Worm (Caenorhabditis elegans): ENCODE data around the gene F59F5.5.

The F59F5.5 gene

DNA sequence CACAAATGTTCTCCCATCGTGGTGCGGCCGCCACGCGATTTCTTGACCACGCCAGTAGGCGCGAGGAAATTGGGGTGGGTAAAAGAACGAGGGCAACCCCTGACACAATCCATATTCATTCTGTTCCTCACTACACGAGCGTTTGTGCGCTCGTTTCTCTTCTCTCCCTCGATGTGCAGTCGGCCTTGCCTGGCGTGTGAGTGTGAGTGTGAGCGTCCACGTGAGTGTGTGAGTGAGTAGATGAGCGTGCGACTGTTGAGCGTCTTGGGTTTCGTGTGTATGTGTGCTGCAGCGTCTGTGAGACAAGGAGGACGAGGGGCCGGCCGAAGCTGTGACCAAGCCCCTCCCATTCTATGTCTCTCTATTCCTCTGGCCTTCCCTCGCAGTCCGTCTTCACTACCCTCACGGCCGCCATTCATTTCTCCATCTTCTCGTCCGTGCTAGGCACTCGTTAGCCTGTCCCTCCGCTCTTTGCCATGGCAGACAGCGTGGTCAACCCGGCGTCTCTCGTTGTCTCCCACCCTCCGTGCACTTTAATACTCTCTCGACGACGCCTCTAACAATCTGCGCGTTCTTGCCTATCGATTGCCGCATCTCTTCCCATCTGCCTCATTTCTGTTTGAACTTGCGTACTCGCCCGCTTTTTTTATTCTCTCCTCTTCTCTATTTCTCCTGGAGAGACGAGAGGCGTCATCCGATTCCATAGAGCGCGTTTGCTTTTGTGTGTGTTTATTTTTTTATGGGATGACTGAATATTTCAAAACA, 22.8 kb downstream of the F59F5.5 start (continued):
- TF ChIP-seq ceh-9 (tag; optimal IDR thresholded peaks at IDR 0.05) (no peak), zip-5 (tag; optimal IDR thresholded peaks at IDR 0.05) (no peak), hlh-13 (GFP tag; optimal IDR thresholded peaks at IDR 0.05) (no peak), ama-1 (optimal IDR thresholded peaks at IDR 0.05) (no peak), ceh-48 (tag; optimal IDR thresholded peaks at IDR 0.05) (peak; percentile 96), elt-2 (tag; optimal IDR thresholded peaks at IDR 0.05) (peak; percentile 65), pqm-1 (tag; optimal IDR thresholded peaks at IDR 0.05) (peak; percentile 60), pag-3 (tag; optimal IDR thresholded peaks at IDR 0.05; ENCODE audit: borderline replicate concordance) (no peak), rnt-1 (tag; optimal IDR thresholded peaks at IDR 0.05) (peak; percentile 93), C08G9.2 (tag; optimal IDR thresholded peaks at IDR 0.05) (peak; percentile 56), pha-4 (tag; optimal IDR thresholded peaks at IDR 0.05) (no peak), pha-2 (tag; optimal IDR thresholded peaks at IDR 0.05) (no peak), ceh-34 (tag; optimal IDR thresholded peaks at IDR 0.05) (peak; percentile 99), eyg-1 (tag; optimal IDR thresholded peaks at IDR 0.05) (peak; percentile 63), ttx-3 (tag; optimal IDR thresholded peaks at IDR 0.05) (peak; percentile 65), ceh-45 (GFP tag; IDR thresholded peaks at IDR 0.05) (no peak), unc-3 (GFP tag; conservative IDR thresholded peaks at IDR 0.05) (no peak), unc-3 (tag; optimal IDR thresholded peaks at IDR 0.05) (peak; percentile 65), ceh-31 (tag; optimal IDR thresholded peaks at IDR 0.05) (peak; percentile 97), ceh-30 (tag; optimal IDR thresholded peaks at IDR 0.05) (peak; percentile 79), fkh-6 (tag; optimal IDR thresholded peaks at IDR 0.05) (peak; percentile 44), ceh-2 (tag; optimal IDR thresholded peaks at IDR 0.05) (peak; percentile 73)

ce11 chrX:10569185-10569584, 23.4 kb downstream of the F59F5.5 start, which contains the start of gene bet-2:
TSS of gene bet-2 (plus strand) at chrX:10569273.
- TF ChIP-seq nhr-11 (tag; optimal IDR thresholded peaks at IDR 0.05) = no peak
- TF ChIP-seq dve-1 (tag; optimal IDR thresholded peaks at IDR 0.05) = no peak
- TF ChIP-seq T23F11.4 (GFP tag; optimal IDR thresholded peaks at IDR 0.05) = no peak

- TF ChIP-seq unc-42 (tag; optimal IDR thresholded peaks at IDR 0.05) (peak; percentile 0), lim-6 (tag; optimal IDR thresholded peaks at IDR 0.05) (no peak), pros-1 (tag; optimal IDR thresholded peaks at IDR 0.05) (peak; percentile 30), ceh-45 (GFP tag; IDR thresholded peaks at IDR 0.05) (no peak), dve-1 (tag; optimal IDR thresholded peaks at IDR 0.05) (peak; percentile 21), ceh-34 (tag; optimal IDR thresholded peaks at IDR 0.05) (no peak)
Measured at ce11 chrX:10576410-10576809, 30.6 kb downstream of the F59F5.5 start.

DNA sequence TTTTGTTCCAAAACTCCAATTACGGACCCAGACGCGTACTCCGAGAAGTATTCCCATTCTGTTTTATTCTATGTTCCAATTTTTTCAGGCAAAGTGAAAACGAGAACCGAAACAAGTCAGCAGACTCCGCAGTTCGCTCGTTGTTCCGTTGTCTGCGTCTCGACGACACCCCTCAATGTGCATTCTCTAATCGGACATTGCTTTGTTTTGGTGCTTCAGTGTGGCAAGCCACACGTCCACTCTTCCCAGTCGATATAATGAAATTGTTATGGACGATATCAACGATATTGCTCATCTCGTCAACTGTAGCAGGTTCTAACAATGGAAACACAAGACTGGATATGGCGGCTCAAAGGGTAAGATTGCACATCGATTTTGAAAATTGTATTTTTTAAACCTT, 31.1 kb downstream of the F59F5.5 start, which contains the start of gene nhx-5:
nhx-5 (plus strand) TSS at position 82 of the 400 bp plus-strand sequence.
- TF ChIP-seq ama-1 (optimal IDR thresholded peaks at IDR 0.05) (no peak), pax-1 (tag; optimal IDR thresholded peaks at IDR 0.05) (no peak), pat-9 (tag; optimal IDR thresholded peaks at IDR 0.05) (no peak), madf-2 (tag; optimal IDR thresholded peaks at IDR 0.05) (no peak)

DNA sequence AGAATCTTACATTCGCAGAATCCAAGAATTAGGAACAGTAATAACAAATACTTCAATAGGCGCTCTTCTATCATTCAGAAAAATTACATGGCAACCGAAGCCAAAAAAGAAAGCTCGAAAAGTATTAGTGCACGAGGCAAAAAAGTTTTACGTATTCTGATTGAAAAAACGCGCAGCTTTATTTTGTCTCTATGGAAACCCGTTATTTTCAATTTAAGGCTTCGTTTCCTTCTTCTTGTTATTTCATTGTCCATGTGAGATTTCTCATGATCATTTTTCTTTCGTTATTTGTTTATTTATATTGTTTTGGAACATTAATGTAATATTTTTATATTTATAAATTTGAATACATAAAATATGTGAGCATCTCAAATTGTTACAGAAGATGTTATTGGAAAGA, 43.6 kb downstream of the F59F5.5 start, which contains the start of gene F57C7.4:
F57C7.4 (minus strand) TSS at position 101 of the 400 bp plus-strand sequence.
- no peak for TF ChIP-seq syd-9 (tag; optimal IDR thresholded peaks at IDR 0.05)
- no peak for TF ChIP-seq ceh-19 (GFP tag; optimal IDR thresholded peaks at IDR 0.05)
- no peak for TF ChIP-seq T23F11.4 (GFP tag; optimal IDR thresholded peaks at IDR 0.05)
- no peak for TF ChIP-seq nhr-232 (tag; optimal IDR thresholded peaks at IDR 0.05)
- no peak for TF ChIP-seq pqm-1 (tag; optimal IDR thresholded peaks at IDR 0.05)
- no peak for TF ChIP-seq hlh-15 (tag; optimal IDR thresholded peaks at IDR 0.05)
- no peak for TF ChIP-seq hlh-30 (tag; optimal IDR thresholded peaks at IDR 0.05; ENCODE audit: insufficient read depth)
- TF ChIP-seq dmd-4 (tag; optimal IDR thresholded peaks at IDR 0.05; ENCODE audit: borderline replicate concordance) = no peak
- TF ChIP-seq pat-9 (tag; optimal IDR thresholded peaks at IDR 0.05) = no peak
- no peak for TF ChIP-seq Y22D7AL.16 (tag; optimal IDR thresholded peaks at IDR 0.05)
- no peak for TF ChIP-seq hlh-13 (GFP tag; optimal IDR thresholded peaks at IDR 0.05)
- no peak for TF ChIP-seq ztf-16 (tag; optimal IDR thresholded peaks at IDR 0.05)
- TF ChIP-seq sox-4 (tag; optimal IDR thresholded peaks at IDR 0.05) = no peak

Data from whole organism, late embryonic.